Worm (Caenorhabditis elegans) whole organism, young adult: ENCODE data around the gene gcy-7.

Experiments used
- D2030.7 ChIP-seq: fragments of 200-800 bp; sonication (Bioruptor generic); IDR thresholded peaks from 2 replicates; pipeline ENCODE4 v1.3.6; 2022; ENCODE audit warnings: missing genetic modification reagents, missing genetic modification characterization, missing compliant biosample characterization
- F22D6.2 ChIP-seq: sonication (generic microtip); optimal IDR thresholded peaks from 2 replicates; lab custom pipeline; 2016; ENCODE audit warnings: mild to moderate bottlenecking, missing genetic modification characterization, missing compliant biosample characterization
- F33H1.4 ChIP-seq: fragments of 200-800 bp; sonication (Bioruptor generic); IDR thresholded peaks from 2 replicates; pipeline ENCODE4 v1.3.6; 2022; ENCODE audit warnings: missing genetic modification reagents, missing genetic modification characterization, missing compliant biosample characterization
- F37B4.10 ChIP-seq: fragments of 200-800 bp; sonication (Bioruptor generic); IDR thresholded peaks from 2 replicates; pipeline ENCODE4 v1.3.6; 2022; ENCODE audit warnings: missing genetic modification characterization, missing compliant biosample characterization
- F39B2.1 ChIP-seq: fragments of 200-800 bp; sonication (Bioruptor generic); IDR thresholded peaks from 2 replicates; pipeline ENCODE4 v1.3.6; 2022; ENCODE audit warnings: missing genetic modification reagents, missing genetic modification characterization, missing compliant biosample characterization
- F57A8.1 ChIP-seq: fragments of 200-800 bp; sonication (Bioruptor generic); optimal IDR thresholded peaks from 2 replicates; lab custom pipeline; 2018; ENCODE audit warnings: mild to moderate bottlenecking, missing genetic modification characterization, moderate library complexity, missing compliant biosample characterization
- F57C9.4 ChIP-seq: sonication (generic microtip); optimal IDR thresholded peaks from 2 replicates; lab custom pipeline; 2017; ENCODE audit warnings: mild to moderate bottlenecking, missing genetic modification characterization, missing compliant biosample characterization
- T07F8.4 ChIP-seq: sonication (generic microtip); optimal IDR thresholded peaks from 2 replicates; lab custom pipeline; 2016; ENCODE audit warnings: mild to moderate bottlenecking, missing genetic modification characterization, moderate library complexity, missing compliant biosample characterization
- T26A5.8 ChIP-seq: sonication (generic microtip); optimal IDR thresholded peaks from 2 replicates; lab custom pipeline; 2016; ENCODE audit warnings: missing genetic modification characterization, missing compliant biosample characterization
- Y56A3A.18 ChIP-seq: fragments of 200-800 bp; sonication (Bioruptor generic); IDR thresholded peaks from 2 replicates; pipeline ENCODE4 v1.3.6; 2022; ENCODE audit warnings: missing genetic modification reagents, missing genetic modification characterization, missing compliant biosample characterization
- Y67H2A.10 ChIP-seq: fragments of 200-800 bp; sonication (Bioruptor generic); conservative IDR thresholded peaks from 2 replicates; pipeline ENCODE4 v1.3.6; 2022; ENCODE audit warnings: missing genetic modification reagents, missing genetic modification characterization, missing compliant biosample characterization
- ZK185.1 ChIP-seq: sonication (generic microtip); optimal IDR thresholded peaks from 2 replicates; lab custom pipeline; 2016; ENCODE audit warnings: mild to moderate bottlenecking, missing genetic modification characterization, missing compliant biosample characterization; ENCODE audit not compliant: poor library complexity, severe bottlenecking
- akir-1 ChIP-seq: fragments of 200-800 bp; sonication (Bioruptor generic); optimal IDR thresholded peaks from 2 replicates; lab custom pipeline; 2018; ENCODE audit warnings: mild to moderate bottlenecking, missing genetic modification characterization, moderate library complexity, missing compliant biosample characterization
- attf-3 ChIP-seq: fragments of 200-800 bp; sonication (Bioruptor generic); conservative IDR thresholded peaks from 2 replicates; pipeline ENCODE4 v1.3.6; 2022; ENCODE audit warnings: missing genetic modification reagents, missing genetic modification characterization, missing compliant biosample characterization
- cebp-1 ChIP-seq, 2 experiments: fragments of 200-800 bp in 1 of 2; sonication (Bioruptor generic) in 1 of 2; sonication (generic microtip) in 1 of 2; IDR thresholded peaks in 1 of 2; optimal IDR thresholded peaks in 1 of 2; 2 replicates each; pipeline versions ENCODE4 v1.3.6 to Lab custom; 2017 to 2022; ENCODE audit warnings: missing compliant biosample characterization in 2 of 2, missing genetic modification characterization in 2 of 2, mild to moderate bottlenecking in 1 of 2, missing genetic modification reagents in 1 of 2, moderate library complexity in 1 of 2
- ceh-100 ChIP-seq: fragments of 200-800 bp; sonication (Bioruptor generic); IDR thresholded peaks from 2 replicates; pipeline ENCODE4 v1.3.6; 2022; ENCODE audit warnings: missing genetic modification reagents, missing genetic modification characterization, missing compliant biosample characterization
- ceh-27 ChIP-seq: fragments of 200-800 bp; sonication (Bioruptor generic); optimal IDR thresholded peaks from 2 replicates; lab custom pipeline; 2018; ENCODE audit warnings: mild to moderate bottlenecking, missing genetic modification characterization, moderate library complexity, missing compliant biosample characterization
- dox-1 ChIP-seq: fragments of 200-800 bp; sonication (Bioruptor generic); IDR thresholded peaks from 2 replicates; pipeline ENCODE4 v1.3.6; 2022; ENCODE audit warnings: missing genetic modification reagents, missing genetic modification characterization, missing compliant biosample characterization
- dpff-1 ChIP-seq: sonication (generic microtip); optimal IDR thresholded peaks from 2 replicates; lab custom pipeline; 2017; ENCODE audit warnings: mild to moderate bottlenecking, missing genetic modification characterization, missing compliant biosample characterization
- dpl-1 ChIP-seq: fragments of 150-350 bp; optimal IDR thresholded peaks from 2 replicates; lab custom pipeline; 2014; ENCODE audit warnings: missing biosample characterization, missing genetic modification reagents, missing genetic modification characterization
- efl-1 ChIP-seq: fragments of 150-350 bp; optimal IDR thresholded peaks from 2 replicates; lab custom pipeline; 2014; ENCODE audit warnings: missing biosample characterization, missing genetic modification reagents, missing genetic modification characterization
- fkh-3 ChIP-seq: sonication (generic microtip); optimal IDR thresholded peaks from 2 replicates; lab custom pipeline; 2016; ENCODE audit warnings: mild to moderate bottlenecking, missing genetic modification characterization, missing compliant biosample characterization
- let-526 ChIP-seq: fragments of 200-800 bp; sonication (Bioruptor generic); IDR thresholded peaks from 2 replicates; pipeline ENCODE4 v1.3.6; 2022; ENCODE audit warnings: missing genetic modification reagents, missing genetic modification characterization, missing compliant biosample characterization
- lin-54 ChIP-seq: fragments of 200-800 bp; sonication (Bioruptor generic); optimal IDR thresholded peaks from 2 replicates; lab custom pipeline; 2018; ENCODE audit warnings: mild to moderate bottlenecking, missing genetic modification characterization, missing compliant biosample characterization
- madf-10 ChIP-seq: sonication (generic microtip); optimal IDR thresholded peaks from 2 replicates; lab custom pipeline; 2016; ENCODE audit warnings: mild to moderate bottlenecking, missing genetic modification characterization, missing compliant biosample characterization
- madf-3 ChIP-seq: fragments of 200-800 bp; sonication (Bioruptor generic); IDR thresholded peaks from 2 replicates; pipeline ENCODE4 v1.3.6; 2022; ENCODE audit warnings: missing genetic modification reagents, missing genetic modification characterization, missing compliant biosample characterization
- mes-4 ChIP-seq: sonication (generic microtip); optimal IDR thresholded peaks from 2 replicates; lab custom pipeline; 2016; ENCODE audit warnings: missing genotype, missing genetic modification characterization, missing compliant biosample characterization
- mxl-1 ChIP-seq: sonication (generic microtip); optimal IDR thresholded peaks from 2 replicates; lab custom pipeline; 2016; ENCODE audit warnings: missing genetic modification characterization, missing compliant biosample characterization
- nfya-1 ChIP-seq: sonication (generic microtip); optimal IDR thresholded peaks from 2 replicates; lab custom pipeline; 2017; ENCODE audit warnings: antibody characterized with exemption, missing compliant biosample characterization, missing genetic modification characterization, borderline replicate concordance; ENCODE audit not compliant: insufficient read depth
- nhr-120 ChIP-seq: fragments of 200-800 bp; sonication (Bioruptor generic); IDR thresholded peaks from 2 replicates; pipeline ENCODE4 v1.3.6; 2022; ENCODE audit warnings: missing genetic modification characterization, missing compliant biosample characterization
- nhr-27 ChIP-seq: fragments of 200-800 bp; sonication (Bioruptor generic); optimal IDR thresholded peaks from 2 replicates; lab custom pipeline; 2018; ENCODE audit warnings: mild to moderate bottlenecking, missing genetic modification characterization, moderate library complexity, missing compliant biosample characterization
- nhr-90 ChIP-seq: sonication (generic microtip); optimal IDR thresholded peaks from 2 replicates; lab custom pipeline; 2016; ENCODE audit warnings: missing genotype, mild to moderate bottlenecking, missing genetic modification characterization, missing compliant biosample characterization
- pbrm-1 ChIP-seq: fragments of 200-800 bp; sonication (Bioruptor generic); IDR thresholded peaks from 2 replicates; pipeline ENCODE4 v1.3.6; 2022; ENCODE audit warnings: missing genetic modification reagents, missing genetic modification characterization, missing compliant biosample characterization
- rec-8 ChIP-seq, 2 experiments: sonication (generic microtip); optimal IDR thresholded peaks; 2 replicates each; lab custom pipeline; 2016; ENCODE audit warnings: mild to moderate bottlenecking in 2 of 2, missing genetic modification characterization in 2 of 2, missing genetic modification reagents in 2 of 2, missing genotype in 2 of 2, missing biosample characterization in 1 of 2, missing compliant biosample characterization in 1 of 2, moderate library complexity in 1 of 2
- sea-2 ChIP-seq: fragments of 200-800 bp; sonication (Bioruptor generic); IDR thresholded peaks from 2 replicates; pipeline ENCODE4 v1.3.6; 2022; ENCODE audit warnings: missing genetic modification characterization, missing compliant biosample characterization
- snpc-3.4 ChIP-seq: sonication (generic microtip); optimal IDR thresholded peaks from 2 replicates; lab custom pipeline; 2017; ENCODE audit warnings: missing genetic modification characterization, mild to moderate bottlenecking, missing compliant biosample characterization, antibody characterized with exemption, moderate library complexity, missing genotype, missing genetic modification reagents
- snpc-4 ChIP-seq, 5 experiments: fragments of 150-350 bp in 1 of 5; sonication (generic microtip) in 4 of 5; optimal IDR thresholded peaks; 2 replicates each; lab custom pipeline; 2014 to 2018; ENCODE audit warnings: missing genetic modification characterization in 5 of 5, missing biosample characterization in 3 of 5, antibody characterized with exemption in 2 of 5, mild to moderate bottlenecking in 2 of 5, missing compliant biosample characterization in 2 of 5, missing genotype in 2 of 5, moderate library complexity in 2 of 5, missing genetic modification reagents in 1 of 5
- somi-1 ChIP-seq: fragments of 200-800 bp; sonication (Bioruptor generic); optimal IDR thresholded peaks from 2 replicates; lab custom pipeline; 2018; ENCODE audit warnings: mild to moderate bottlenecking, missing genetic modification characterization, missing compliant biosample characterization
- sptf-2 ChIP-seq: fragments of 200-800 bp; sonication (Bioruptor generic); optimal IDR thresholded peaks from 2 replicates; lab custom pipeline; 2018; ENCODE audit warnings: mild to moderate bottlenecking, missing genetic modification characterization, missing compliant biosample characterization
- tbp1 ChIP-seq: fragments of 200-800 bp; sonication (Bioruptor generic); optimal IDR thresholded peaks from 2 replicates; lab custom pipeline; 2018; ENCODE audit warnings: mild to moderate bottlenecking, missing genetic modification characterization, missing compliant biosample characterization
- unc-130 ChIP-seq: sonication (generic microtip); optimal IDR thresholded peaks from 2 replicates; lab custom pipeline; 2016; ENCODE audit warnings: missing genetic modification reagents, missing genetic modification characterization, missing compliant biosample characterization
- xnd-1 ChIP-seq: sonication (generic microtip); optimal IDR thresholded peaks from 2 replicates; lab custom pipeline; 2016; ENCODE audit warnings: missing genotype, missing genetic modification reagents, missing genetic modification characterization, missing compliant biosample characterization
- zfh-2 ChIP-seq: fragments of 200-800 bp; sonication (Bioruptor generic); conservative IDR thresholded peaks from 2 replicates; pipeline ENCODE4 v1.3.6; 2022; ENCODE audit warnings: missing genetic modification reagents, missing genetic modification characterization, missing compliant biosample characterization
- zim-3 ChIP-seq: sonication (generic microtip); optimal IDR thresholded peaks from 2 replicates; lab custom pipeline; 2017; ENCODE audit warnings: mild to moderate bottlenecking, missing genetic modification characterization, moderate library complexity, missing compliant biosample characterization
- ztf-22 ChIP-seq: fragments of 200-800 bp; sonication (Bioruptor generic); optimal IDR thresholded peaks from 2 replicates; lab custom pipeline; 2018; ENCODE audit warnings: mild to moderate bottlenecking, missing genetic modification characterization, moderate library complexity, missing compliant biosample characterization
- ztf-25 ChIP-seq: fragments of 200-800 bp; sonication (Bioruptor generic); IDR thresholded peaks from 2 replicates; pipeline ENCODE4 v1.3.6; 2022; ENCODE audit warnings: missing genetic modification reagents, missing genetic modification characterization, missing compliant biosample characterization
- ztf-26 ChIP-seq: sonication (generic microtip); optimal IDR thresholded peaks from 2 replicates; lab custom pipeline; 2017; ENCODE audit warnings: missing genetic modification characterization, missing compliant biosample characterization

The gcy-7 gene

ce11 chrV:8348959-8349389, 38.2 kb upstream of the gcy-7 start (continued):
- TF ChIP-seq mes-4 (tag; lab: Kevin White, UChicago) (peak; percentile 49), ZK185.1 (tag; lab: Kevin White, UChicago) (peak; percentile 70), nfya-1 (tag; lab: Kevin White, UChicago) (no peak), lin-54 (GFP tag; lab: Kevin White, UChicago) (peak; percentile 84), fkh-3 (no peak), let-526 (0 out of 2 replicates have a peak, but pooled peaks have one; percentile 12), F37B4.10 (no peak), rec-8 (tag; optimal IDR thresholded peaks at IDR 0.05; lab: Kevin White, UChicago) (peak in 1 of 2 experiments; percentile 78), akir-1 (GFP tag; lab: Kevin White, UChicago) (peak; percentile 68), tbp1 (GFP tag; lab: Kevin White, UChicago) (peak; percentile 84), Y67H2A.10 (no peak), snpc-3.4 (peak; percentile 99), attf-3 (0 out of 2 replicates have a peak, but pooled peaks have one; percentile 29), sptf-2 (GFP tag; lab: Kevin White, UChicago) (peak; percentile 93), ztf-26 (no peak), T07F8.4 (tag; lab: Kevin White, UChicago) (peak; percentile 54), Y56A3A.18 (GFP tag; lab: Robert Waterston, UW) (peak; percentile 89), madf-3 (GFP tag; lab: Robert Waterston, UW) (peak; percentile 67; the same call in 1 of the 2 replicates), ztf-22 (GFP tag; lab: Kevin White, UChicago) (no peak), madf-10 (tag; lab: Kevin White, UChicago) (peak; percentile 82), nhr-120 (GFP tag; lab: Robert Waterston, UW) (no peak), mxl-1 (tag; lab: Kevin White, UChicago) (no peak), xnd-1 (tag; lab: Kevin White, UChicago) (peak; percentile 79), T26A5.8 (tag; lab: Kevin White, UChicago) (no peak), F57C9.4 (tag; lab: Kevin White, UChicago) (no peak), zfh-2 (GFP tag; lab: Robert Waterston, UW) (no peak), nhr-27 (no peak), ceh-27 (GFP tag; lab: Kevin White, UChicago) (peak; percentile 67), ceh-100 (peak; percentile 66), ztf-25 (GFP tag; lab: Robert Waterston, UW) (no peak), F57A8.1 (GFP tag; lab: Kevin White, UChicago) (no peak), F22D6.2 (tag; lab: Kevin White, UChicago) (peak; percentile 27), nhr-90 (tag; lab: Kevin White, UChicago) (peak; percentile 58), dpl-1 (peak; percentile 10), D2030.7 (peak; percentile 95), cebp-1 (GFP tag; IDR thresholded peaks at IDR 0.05; lab: Robert Waterston, UW) (no peak), cebp-1 (tag; optimal IDR thresholded peaks at IDR 0.05; lab: Kevin White, UChicago) (peak; percentile 76), efl-1 (GFP tag; lab: Kevin White, UChicago) (peak; percentile 19), unc-130 (GFP tag; lab: Kevin White, UChicago) (peak; percentile 79), sea-2 (GFP tag; lab: Robert Waterston, UW) (no peak), somi-1 (GFP tag; lab: Kevin White, UChicago) (peak; percentile 17), dpff-1 (tag; lab: Kevin White, UChicago) (no peak), pbrm-1 (GFP tag; lab: Robert Waterston, UW) (peak; percentile 99), F33H1.4 (GFP tag; lab: Robert Waterston, UW) (peak; percentile 74), F39B2.1 (GFP tag; lab: Robert Waterston, UW) (peak; percentile 72; the same call in 1 of the 2 replicates), zim-3 (peak; percentile 0), dox-1 (GFP tag; lab: Robert Waterston, UW) (peak; percentile 96), snpc-4 (GFP tag; optimal IDR thresholded peaks at IDR 0.05; lab: Kevin White, UChicago) (peak; percentile 100), snpc-4 (tag; optimal IDR thresholded peaks at IDR 0.05; lab: Kevin White, UChicago) (peak; percentile 99 to 100 (median 100))
